Fruit fly (Drosophila melanogaster) whole organism, embryonic: ENCODE results near the gene GNBP3.

ENCODE experiments used
- Awh ChIP-seq: fragments of 200-800 bp; sonication (Bioruptor generic); IDR thresholded peaks from 2 replicates; pipeline ENCODE4, ENCODE4 v1.3.6; 2022; ENCODE audit warnings: missing biosample characterization, missing genetic modification characterization
- BEAF-32 ChIP-seq: fragments of 200-800 bp; sonication (Bioruptor generic); optimal IDR thresholded peaks from 3 replicates; lab custom pipeline; 2017; ENCODE audit warnings: missing biosample characterization, missing genetic modification characterization, mild to moderate bottlenecking, moderate library complexity, missing genetic modification reagents
- CG10366 ChIP-seq: fragments of 200-800 bp; sonication (Bioruptor generic); IDR thresholded peaks from 2 replicates; pipeline ENCODE4 v1.3.6; 2022; ENCODE audit warnings: missing biosample characterization, missing genetic modification characterization
- CG10565 ChIP-seq: fragments of 200-800 bp; sonication (Bioruptor generic); optimal IDR thresholded peaks from 3 replicates; lab custom pipeline; 2016; ENCODE audit warnings: missing biosample characterization, mild to moderate bottlenecking, missing genetic modification characterization
- CG10959 ChIP-seq: fragments of 200-800 bp; sonication (Bioruptor generic); IDR thresholded peaks from 2 replicates; pipeline ENCODE4 v1.3.6; 2022; ENCODE audit warnings: missing biosample characterization, missing genetic modification characterization
- CG13296 ChIP-seq: fragments of 200-800 bp; sonication (Bioruptor generic); optimal IDR thresholded peaks from 3 replicates; lab custom pipeline; 2018; ENCODE audit warnings: missing biosample characterization, mild to moderate bottlenecking, missing genetic modification characterization
- CG13894 ChIP-seq: fragments of 200-800 bp; sonication (Bioruptor generic); optimal IDR thresholded peaks from 3 replicates; lab custom pipeline; 2018; ENCODE audit warnings: missing biosample characterization, mild to moderate bottlenecking, missing genetic modification characterization, moderate library complexity
- CG14014 ChIP-seq: fragments of 200-800 bp; sonication (Bioruptor generic); IDR thresholded peaks from 2 replicates; pipeline ENCODE4 v1.3.6; 2022; ENCODE audit warnings: missing biosample characterization, missing genetic modification characterization
- CG1603 ChIP-seq: fragments of 200-800 bp; sonication (Bioruptor generic); optimal IDR thresholded peaks from 2 replicates; lab custom pipeline; 2019; ENCODE audit warnings: missing biosample characterization, mild to moderate bottlenecking, missing genetic modification characterization, moderate library complexity
- CG1832 ChIP-seq: fragments of 200-800 bp; sonication (Bioruptor generic); optimal IDR thresholded peaks from 2 replicates; lab custom pipeline; 2017; ENCODE audit warnings: missing biosample characterization, mild to moderate bottlenecking, missing genetic modification characterization, inconsistent platforms
- CG18599 ChIP-seq: fragments of 200-800 bp; sonication (Bioruptor generic); optimal IDR thresholded peaks from 3 replicates; lab custom pipeline; 2017; ENCODE audit warnings: missing biosample characterization, missing genetic modification characterization, mild to moderate bottlenecking, moderate library complexity, missing genetic modification reagents
- CG31224 ChIP-seq: fragments of 200-800 bp; sonication (Bioruptor generic); IDR thresholded peaks from 2 replicates; pipeline ENCODE4 v1.3.6; 2022; ENCODE audit warnings: missing biosample characterization, missing genetic modification characterization
- CG31388 ChIP-seq: fragments of 200-800 bp; sonication (Bioruptor generic); optimal IDR thresholded peaks from 2 replicates; lab custom pipeline; 2016; ENCODE audit warnings: missing biosample characterization, missing genetic modification characterization
- CG32767 ChIP-seq: fragments of 200-800 bp; sonication (Bioruptor generic); IDR thresholded peaks from 2 replicates; pipeline ENCODE4 v1.3.6; 2022; ENCODE audit warnings: missing biosample characterization, missing genetic modification characterization
- CG34376 ChIP-seq: fragments of 200-800 bp; sonication (Bioruptor generic); optimal IDR thresholded peaks from 2 replicates; lab custom pipeline; 2018; ENCODE audit warnings: missing biosample characterization, mild to moderate bottlenecking, missing genetic modification characterization
- CG4328 ChIP-seq: fragments of 200-800 bp; sonication (Bioruptor generic); optimal IDR thresholded peaks from 3 replicates; lab custom pipeline; 2017; ENCODE audit warnings: missing biosample characterization, missing genetic modification reagents, missing genetic modification characterization
- CG7745 ChIP-seq: fragments of 200-800 bp; sonication (Bioruptor generic); optimal IDR thresholded peaks from 2 replicates; lab custom pipeline; 2018; ENCODE audit warnings: missing biosample characterization, mild to moderate bottlenecking, missing genetic modification characterization, moderate library complexity
- CG7987 ChIP-seq: fragments of 200-800 bp; sonication (Bioruptor generic); optimal IDR thresholded peaks from 2 replicates; lab custom pipeline; 2018; ENCODE audit warnings: missing biosample characterization, mild to moderate bottlenecking, missing genetic modification characterization, moderate library complexity
- CHES-1-like ChIP-seq: fragments of 200-800 bp; sonication (Bioruptor generic); optimal IDR thresholded peaks from 2 replicates; lab custom pipeline; 2016; ENCODE audit warnings: missing biosample characterization, missing genetic modification characterization
- D19B ChIP-seq: fragments of 200-800 bp; sonication (Bioruptor generic); optimal IDR thresholded peaks from 2 replicates; lab custom pipeline; 2017; ENCODE audit warnings: missing biosample characterization, mild to moderate bottlenecking, missing genetic modification characterization
- Dek ChIP-seq: fragments of 200-800 bp; sonication (Bioruptor generic); optimal IDR thresholded peaks from 3 replicates; lab custom pipeline; 2019; ENCODE audit warnings: missing biosample characterization, mild to moderate bottlenecking, missing genetic modification characterization, moderate library complexity
- Dip2 ChIP-seq: fragments of 200-800 bp; sonication (Bioruptor generic); IDR thresholded peaks from 2 replicates; pipeline ENCODE4 v1.3.6; 2022; ENCODE audit warnings: missing biosample characterization, missing genetic modification characterization
- Dp ChIP-seq: fragments of 200-800 bp; sonication (Bioruptor generic); optimal IDR thresholded peaks from 2 replicates; lab custom pipeline; 2018; ENCODE audit warnings: missing biosample characterization, mild to moderate bottlenecking, missing genetic modification characterization, moderate library complexity
- E2f2 ChIP-seq: fragments of 200-800 bp; sonication (Bioruptor generic); IDR thresholded peaks from 2 replicates; pipeline ENCODE4 v1.3.6; 2022; ENCODE audit warnings: missing biosample characterization, missing genetic modification characterization
- Eip74EF ChIP-seq, 2 experiments: fragments of 200-800 bp in 1 of 2; fragments of >200 bp in 1 of 2; sonication (Bioruptor generic) in 1 of 2; optimal IDR thresholded peaks; 2 replicates each; lab custom pipeline; 2017 to 2019; ENCODE audit warnings: missing biosample characterization in 2 of 2, missing genetic modification characterization in 2 of 2, mild to moderate bottlenecking in 1 of 2, moderate library complexity in 1 of 2
- H15 ChIP-seq: fragments of 200-800 bp; sonication (Bioruptor generic); IDR thresholded peaks from 3 replicates; pipeline ENCODE4 v1.3.6; 2022; ENCODE audit warnings: missing biosample characterization, missing genetic modification characterization
- HHEX ChIP-seq: fragments of 200-800 bp; sonication (Bioruptor generic); optimal IDR thresholded peaks from 3 replicates; lab custom pipeline; 2017; ENCODE audit warnings: missing biosample characterization, mild to moderate bottlenecking, missing genetic modification characterization, missing genetic modification reagents
- Hmx ChIP-seq: fragments of 200-800 bp; sonication (Bioruptor generic); optimal IDR thresholded peaks from 2 replicates; lab custom pipeline; 2016; ENCODE audit warnings: missing biosample characterization, missing genetic modification characterization
- Jarid2 ChIP-seq: fragments of 200-800 bp; sonication (Bioruptor generic); optimal IDR thresholded peaks from 3 replicates; lab custom pipeline; 2017; ENCODE audit warnings: mild to moderate bottlenecking, missing biosample characterization, missing genetic modification reagents, missing genetic modification characterization
- Lhr ChIP-seq: fragments of 200-800 bp; sonication (Bioruptor generic); optimal IDR thresholded peaks from 3 replicates; lab custom pipeline; 2017; ENCODE audit warnings: mild to moderate bottlenecking, missing biosample characterization, missing genetic modification reagents, missing genetic modification characterization
- MBD-R2 ChIP-seq: fragments of 200-800 bp; sonication (Bioruptor generic); IDR thresholded peaks from 2 replicates; pipeline ENCODE4 v1.3.6; 2022; ENCODE audit warnings: missing biosample characterization, missing genetic modification characterization
- Optix ChIP-seq: fragments of 200-800 bp; sonication (Bioruptor generic); IDR thresholded peaks from 3 replicates; pipeline ENCODE4 v1.3.6; 2022; ENCODE audit warnings: missing biosample characterization, missing genetic modification characterization
- PHDP ChIP-seq: fragments of 200-800 bp; sonication (Bioruptor generic); optimal IDR thresholded peaks from 3 replicates; lab custom pipeline; 2018; ENCODE audit warnings: missing biosample characterization, mild to moderate bottlenecking, missing genetic modification characterization, moderate library complexity
- Sox102F ChIP-seq: fragments of 200-800 bp; sonication (Bioruptor generic); optimal IDR thresholded peaks from 2 replicates; lab custom pipeline; 2018; ENCODE audit warnings: missing biosample characterization, mild to moderate bottlenecking, missing genetic modification characterization, moderate library complexity
- Spps ChIP-seq: fragments of 200-800 bp; sonication (Bioruptor generic); optimal IDR thresholded peaks from 2 replicates; lab custom pipeline; 2018; ENCODE audit warnings: missing biosample characterization, mild to moderate bottlenecking, missing genetic modification characterization
- Usf ChIP-seq: fragments of 200-800 bp; sonication (Bioruptor generic); optimal IDR thresholded peaks from 2 replicates; lab custom pipeline; 2017; ENCODE audit warnings: missing genotype, missing biosample characterization, missing genetic modification characterization
- Vsx1 ChIP-seq: fragments of 200-800 bp; sonication (Bioruptor generic); optimal IDR thresholded peaks from 2 replicates; lab custom pipeline; 2017; ENCODE audit warnings: missing biosample characterization, mild to moderate bottlenecking, missing genetic modification characterization, missing genetic modification reagents
- chinmo ChIP-seq: fragments of 200-800 bp; sonication (Bioruptor generic); IDR thresholded peaks from 4 replicates; pipeline ENCODE4 v1.3.6; 2022; ENCODE audit warnings: missing biosample characterization, missing genetic modification characterization; ENCODE audit not compliant: partially characterized antibody
- crp ChIP-seq, 2 experiments: fragments of 200-800 bp; sonication (Bioruptor generic); optimal IDR thresholded peaks; 2 replicates in 1 of 2; 3 replicates in 1 of 2; lab custom pipeline; 2017; ENCODE audit warnings: missing biosample characterization in 2 of 2, missing genetic modification characterization in 2 of 2, mild to moderate bottlenecking in 1 of 2, moderate library complexity in 1 of 2
- dimm ChIP-seq: fragments of 200-800 bp; sonication (Bioruptor generic); IDR thresholded peaks from 2 replicates; pipeline ENCODE4 v1.3.6; 2022; ENCODE audit warnings: missing biosample characterization, missing genetic modification characterization
- ewg ChIP-seq: fragments of 200-800 bp; sonication (Bioruptor generic); optimal IDR thresholded peaks from 3 replicates; lab custom pipeline; 2017; ENCODE audit warnings: mild to moderate bottlenecking, missing biosample characterization, missing genetic modification reagents, missing genetic modification characterization
- hth ChIP-seq: fragments of >200 bp; optimal IDR thresholded peaks from 2 replicates; lab custom pipeline; 2017; ENCODE audit warnings: inconsistent platforms
- pzg ChIP-seq: fragments of 200-800 bp; sonication (Bioruptor generic); optimal IDR thresholded peaks from 3 replicates; lab custom pipeline; 2018; ENCODE audit warnings: missing biosample characterization, mild to moderate bottlenecking, missing genetic modification characterization, moderate library complexity
- trh ChIP-seq: fragments of 200-800 bp; sonication (Bioruptor generic); optimal IDR thresholded peaks from 2 replicates; lab custom pipeline; 2016; ENCODE audit warnings: missing biosample characterization, missing genetic modification characterization
- z ChIP-seq: fragments of 200-800 bp; sonication (Bioruptor generic); IDR thresholded peaks from 3 replicates; pipeline ENCODE4 v1.3.6; 2022; ENCODE audit warnings: missing biosample characterization, missing genetic modification characterization

Gene GNBP3

dm6 chr3L:8981495-8981894 lies 26.7 kb downstream of the GNBP3 start, which contains the start of gene CG13314:
Gene CG13314, plus strand, starts transcription at chr3L:8981795.
- TF ChIP-seq CG7745 (tag; lab: Kevin White, UChicago) (no peak), HHEX (GFP tag; lab: Kevin White, UChicago) (no peak), PHDP (no peak), z (peak; percentile 88), CHES-1-like (no peak), CG31224 (GFP tag; lab: Robert Waterston, UW) (0 out of 2 replicates have a peak, but pooled peaks have one; percentile 12), H15 (GFP tag; lab: Robert Waterston, UW) (no peak), pzg (GFP tag; lab: Kevin White, UChicago) (no peak), chinmo (0 out of 4 replicates have a peak, but pooled peaks have one; percentile 47), BEAF-32 (GFP tag; lab: Kevin White, UChicago) (no peak)
- TF ChIP-seq, all 482 proteins: peak for 3

- TF ChIP-seq Optix = no peak
- no peak for TF ChIP-seq hth (lab: Kevin White, UChicago)
- no peak for TF ChIP-seq CG18599
- TF ChIP-seq CG32767 (GFP tag; lab: Robert Waterston, UW) = no peak
- TF ChIP-seq Lhr = no peak
- TF ChIP-seq Dip2 (GFP tag; lab: Robert Waterston, UW) = no peak
These were observed 27.2 kb downstream of the GNBP3 start for dm6 chr3L:8982044-8982443.

- TF ChIP-seq crp (GFP tag; optimal IDR thresholded peaks at IDR 0.05; lab: Kevin White, UChicago) = peak; percentile 26 to 82
- TF ChIP-seq CG1832 (GFP tag; lab: Kevin White, UChicago) = peak; percentile 4
- TF ChIP-seq MBD-R2 (GFP tag; lab: Robert Waterston, UW) = peak; percentile 37; the same call in 1 of the 2 replicates
- TF ChIP-seq trh (GFP tag; lab: Kevin White, UChicago) = no peak
- peak; percentile 6 for TF ChIP-seq pzg (GFP tag; lab: Kevin White, UChicago)
- peak; percentile 47 for TF ChIP-seq Dp
- TF ChIP-seq Hmx (GFP tag; lab: Kevin White, UChicago) = no peak
- peak; percentile 84 for TF ChIP-seq CG10959
- peak; percentile 48 for TF ChIP-seq E2f2 (GFP tag; lab: Robert Waterston, UW)
- TF ChIP-seq CG7987 (GFP tag; lab: Kevin White, UChicago) = no peak
- peak; percentile 8 for TF ChIP-seq ewg
- no peak for TF ChIP-seq Awh
These were observed 30.5 kb downstream of the GNBP3 start for dm6 chr3L:8985132-8985847.

dm6 chr3L:8985848-8986320 lies 31.1 kb downstream of the GNBP3 start, which contains the start of gene Galk:
Gene Galk, minus strand, starts transcription at chr3L:8986091.
- TF ChIP-seq CG4328 (GFP tag; lab: Kevin White, UChicago) (peak; percentile 58), CG10565 (no peak), CG13296 (peak; percentile 78), Spps (tag; lab: Kevin White, UChicago) (no peak), Vsx1 (GFP tag; lab: Kevin White, UChicago) (no peak), dimm (GFP tag; lab: Robert Waterston, UW) (0 out of 2 replicates have a peak, but pooled peaks have one; percentile 8), CG13894 (tag; lab: Kevin White, UChicago) (peak; percentile 56), Sox102F (GFP tag; lab: Kevin White, UChicago) (no peak), Jarid2 (GFP tag; lab: Kevin White, UChicago) (peak; percentile 56), CG14014 (GFP tag; lab: Robert Waterston, UW) (peak; percentile 46; the same call in 1 of the 2 replicates), Eip74EF (GFP tag; optimal IDR thresholded peaks at IDR 0.05; lab: Kevin White, UChicago) (peak in 1 of 2 experiments; percentile 21), CG10366 (peak; percentile 63), CG1603 (no peak), Usf (GFP tag; lab: Kevin White, UChicago) (no peak), Dek (peak; percentile 43), CG31388 (GFP tag; lab: Kevin White, UChicago) (no peak), CG34376 (GFP tag; lab: Kevin White, UChicago) (peak; percentile 95), D19B (GFP tag; lab: Kevin White, UChicago) (no peak), Hmx (GFP tag; lab: Kevin White, UChicago) (no peak)
